Worm (Caenorhabditis elegans) whole organism, L4 larva: ENCODE measurements around the gene K07D4.9.

Experiments
- R02D3.7 ChIP-seq: fragments of 150-350 bp; sonication (generic microtip); optimal IDR thresholded peaks from 3 replicates; lab custom pipeline; 2014; ENCODE audit warnings: missing biosample characterization, missing genetic modification characterization
- aly-2 ChIP-seq: sonication (generic microtip); optimal IDR thresholded peaks from 2 replicates; lab custom pipeline; 2018; ENCODE audit warnings: missing biosample characterization, missing genetic modification characterization
- ceh-44 ChIP-seq: fragments of 200-800 bp; sonication (Bioruptor generic); IDR thresholded peaks from 2 replicates; pipeline ENCODE4 v1.3.6; 2022; ENCODE audit warnings: missing genetic modification reagents, missing genetic modification characterization, missing compliant biosample characterization
- ces-1 ChIP-seq: fragments of 150-350 bp; sonication (generic microtip); optimal IDR thresholded peaks from 4 replicates; lab custom pipeline; 2014; ENCODE audit warnings: missing biosample characterization, missing genetic modification reagents, missing genetic modification characterization
- hif-1 ChIP-seq, 2 experiments: sonication (generic microtip); optimal IDR thresholded peaks; 2 replicates each; lab custom pipeline; 2016 to 2017; ENCODE audit warnings: missing compliant biosample characterization in 2 of 2, missing genetic modification characterization in 2 of 2, missing genetic modification reagents in 2 of 2, missing genotype in 2 of 2, mild to moderate bottlenecking in 1 of 2
- lin-15B ChIP-seq: fragments of 150-350 bp; sonication (generic microtip); optimal IDR thresholded peaks from 3 replicates; lab custom pipeline; 2014; ENCODE audit warnings: missing biosample characterization, missing genetic modification characterization
- nhr-25 ChIP-seq: sonication (generic microtip); optimal IDR thresholded peaks from 2 replicates; lab custom pipeline; 2017; ENCODE audit warnings: missing genetic modification characterization, mild to moderate bottlenecking, missing compliant biosample characterization, antibody characterized with exemption, moderate library complexity, borderline replicate concordance; ENCODE audit not compliant: insufficient read depth
- ztf-7 ChIP-seq: fragments of 150-350 bp; optimal IDR thresholded peaks from 2 replicates; lab custom pipeline; 2014; ENCODE audit warnings: missing biosample characterization, missing genetic modification characterization

DNA sequence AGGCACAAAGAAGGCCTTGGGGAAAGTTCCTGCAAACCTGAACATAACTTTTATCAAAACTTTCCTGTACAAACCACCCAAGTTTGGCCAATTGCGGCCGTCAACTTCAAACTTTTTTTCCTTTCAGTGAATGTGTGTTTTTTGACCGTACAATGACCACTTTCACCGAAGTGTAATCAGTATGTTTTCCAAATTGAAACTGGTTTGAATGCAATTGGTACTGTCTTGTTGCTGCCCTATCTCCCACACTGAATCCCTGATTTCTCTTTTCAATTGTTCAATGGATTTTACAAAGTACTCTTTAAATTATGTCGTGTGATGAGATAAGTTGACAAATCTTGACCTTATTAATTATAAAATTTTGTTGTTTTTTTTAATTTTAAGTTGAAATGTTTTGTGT, 27.9 kb upstream of the K07D4.9 start:
- TF ChIP-seq lin-15B (tag; lab: Kevin White, UChicago), result no peak
- no peak for TF ChIP-seq aly-2
- TF ChIP-seq R02D3.7 (tag; lab: Kevin White, UChicago), result no peak
- no peak for TF ChIP-seq ztf-7 (tag; lab: Kevin White, UChicago)
- TF ChIP-seq nhr-25 (tag; lab: Kevin White, UChicago), result no peak
- TF ChIP-seq ces-1, result no peak
- TF ChIP-seq hif-1 (tag; optimal IDR thresholded peaks at IDR 0.05; lab: Kevin White, UChicago), result no peak
- TF ChIP-seq ceh-44 (GFP tag; lab: Robert Waterston, UW), result no peak
